Worm (Caenorhabditis elegans): ENCODE results near the gene H12I13.6.

ce11 chrII:6061495-6061894, 16.2 kb upstream of the H12I13.6 start:
- TF ChIP-seq ztf-4 (tag; optimal IDR thresholded peaks at IDR 0.05) (peak; percentile 76), unc-62 (GFP tag; optimal IDR thresholded peaks at IDR 0.05) (no peak), lin-13 (GFP tag; optimal IDR thresholded peaks at IDR 0.05) (peak; percentile 68), nhr-77 (tag; optimal IDR thresholded peaks at IDR 0.05) (no peak), tbx-2 (tag; optimal IDR thresholded peaks at IDR 0.05) (peak; percentile 93), lin-15B (tag; optimal IDR thresholded peaks at IDR 0.05) (peak; percentile 63), nhr-12 (tag; optimal IDR thresholded peaks at IDR 0.05) (no peak), mdl-1 (tag; optimal IDR thresholded peaks at IDR 0.05) (peak in 1 of 2 experiments; percentile 62), nhr-11 (tag; optimal IDR thresholded peaks at IDR 0.05) (peak; percentile 49)
